Fruit fly (Drosophila melanogaster): ENCODE results near the gene Mo25.

Gene Mo25

dm6 chr3L:16642954-16643353 is 27.7 kb upstream of the Mo25 start:
- TF ChIP-seq noc (tag; optimal IDR thresholded peaks at IDR 0.05), result no peak

- no peak for TF ChIP-seq noc (tag; optimal IDR thresholded peaks at IDR 0.05)
Observed at dm6 chr3L:16642088-16642507, 26.8 kb upstream of the Mo25 start.

- TF ChIP-seq noc (tag; optimal IDR thresholded peaks at IDR 0.05), result no peak
Observed at dm6 chr3L:16641094-16641493, 25.8 kb upstream of the Mo25 start.

dm6 chr3L:16640509-16641068 is 25.3 kb upstream of the Mo25 start:
- no peak for TF ChIP-seq noc (tag; optimal IDR thresholded peaks at IDR 0.05)

dm6 chr3L:16638639-16639388 is 23.5 kb upstream of the Mo25 start:
- TF ChIP-seq noc (tag; optimal IDR thresholded peaks at IDR 0.05), result no peak

- TF ChIP-seq noc (tag; optimal IDR thresholded peaks at IDR 0.05), result peak; percentile 65
Observed at dm6 chr3L:16635566-16636210, 20.4 kb upstream of the Mo25 start.

dm6 chr3L:16634529-16634928 is 19.3 kb upstream of the Mo25 start:
- TF ChIP-seq noc (tag; optimal IDR thresholded peaks at IDR 0.05), result no peak

- TF ChIP-seq noc (tag; optimal IDR thresholded peaks at IDR 0.05), result no peak
Observed at dm6 chr3L:16634091-16634490, 18.8 kb upstream of the Mo25 start.

dm6 chr3L:16631844-16632537 is 16.7 kb upstream of the Mo25 start:
- TF ChIP-seq noc (tag; optimal IDR thresholded peaks at IDR 0.05), result no peak

- no peak for TF ChIP-seq noc (tag; optimal IDR thresholded peaks at IDR 0.05)
Observed at dm6 chr3L:16629793-16630192, 14.5 kb upstream of the Mo25 start.

- TF ChIP-seq noc (tag; optimal IDR thresholded peaks at IDR 0.05), result no peak
Observed at dm6 chr3L:16626199-16626598, 10.9 kb upstream of the Mo25 start.

- peak; percentile 58 for TF ChIP-seq noc (tag; optimal IDR thresholded peaks at IDR 0.05)
Observed at dm6 chr3L:16612972-16613371, 2.3 kb downstream of the Mo25 start.

dm6 chr3L:16612152-16612551 is 3.1 kb downstream of the Mo25 start, which contains the start of gene CG4101:
CG4101 (plus strand) TSS chr3L:16612486.
- peak; percentile 86 for TF ChIP-seq noc (tag; optimal IDR thresholded peaks at IDR 0.05)

- no peak for TF ChIP-seq noc (tag; optimal IDR thresholded peaks at IDR 0.05)
Observed at dm6 chr3L:16610201-16610600, 5.1 kb downstream of the Mo25 start, which contains the start of gene Prosbeta6. Prosbeta6 (minus strand) TSS chr3L:16610418.

- TF ChIP-seq noc (tag; optimal IDR thresholded peaks at IDR 0.05), result peak; percentile 54
Observed at dm6 chr3L:16609120-16609519, 6.2 kb downstream of the Mo25 start, which contains the start of gene CG4098. CG4098 (minus strand) TSS chr3L:16609347.

dm6 chr3L:16602736-16603144 is 12.5 kb downstream of the Mo25 start, which contains the start of gene Arts:
Arts (plus strand) TSS chr3L:16602851.
- peak; percentile 21 for TF ChIP-seq noc (tag; optimal IDR thresholded peaks at IDR 0.05)

Measured in whole organism, larva.